Fruit fly (Drosophila melanogaster) whole organism, embryonic: Measurements from ENCODE around the gene CG34348.

Source experiments
- Bgb ChIP-seq: fragments of 200-800 bp; sonication (Bioruptor generic); IDR thresholded peaks from 2 replicates; pipeline ENCODE4 v1.3.6; 2022; ENCODE audit warnings: missing biosample characterization, missing genetic modification characterization; ENCODE audit not compliant: partially characterized antibody
- CG12659 ChIP-seq: fragments of 200-800 bp; sonication (Bioruptor generic); optimal IDR thresholded peaks from 3 replicates; lab custom pipeline; 2017; ENCODE audit warnings: mild to moderate bottlenecking, missing biosample characterization, missing genetic modification reagents, missing genetic modification characterization
- CG15514 ChIP-seq: fragments of 200-800 bp; sonication (Bioruptor generic); optimal IDR thresholded peaks from 3 replicates; lab custom pipeline; 2017; ENCODE audit warnings: missing biosample characterization, missing genetic modification characterization, mild to moderate bottlenecking, moderate library complexity, missing genetic modification reagents
- CG1647 ChIP-seq: fragments of 200-800 bp; sonication (Bioruptor generic); optimal IDR thresholded peaks from 3 replicates; lab custom pipeline; 2016; ENCODE audit warnings: missing biosample characterization, missing genetic modification characterization
- CG16813 ChIP-seq: fragments of 200-800 bp; sonication (Bioruptor generic); IDR thresholded peaks from 3 replicates; pipeline ENCODE4 v1.3.6; 2022; ENCODE audit warnings: missing biosample characterization, missing genetic modification characterization; ENCODE audit not compliant: partially characterized antibody
- CG2199 ChIP-seq: fragments of 200-800 bp; sonication (Bioruptor generic); IDR thresholded peaks from 3 replicates; pipeline ENCODE4 v1.3.6; 2022; ENCODE audit warnings: missing biosample characterization, missing genetic modification characterization
- CG4617 ChIP-seq: fragments of 200-800 bp; sonication (Bioruptor generic); optimal IDR thresholded peaks from 3 replicates; lab custom pipeline; 2016; ENCODE audit warnings: missing biosample characterization, missing genetic modification characterization, borderline replicate concordance
- CG6791 ChIP-seq: fragments of 200-800 bp; sonication (Bioruptor generic); IDR thresholded peaks from 3 replicates; pipeline ENCODE4 v1.3.6; 2022; ENCODE audit warnings: missing biosample characterization, missing genetic modification characterization; ENCODE audit not compliant: partially characterized antibody
- CG7963 ChIP-seq: fragments of 200-800 bp; sonication (Bioruptor generic); IDR thresholded peaks from 3 replicates; pipeline ENCODE4 v1.3.6; 2022; ENCODE audit warnings: missing biosample characterization, missing genetic modification characterization; ENCODE audit not compliant: partially characterized antibody
- CG8290 ChIP-seq, 3 experiments: fragments of 200-800 bp; sonication (Bioruptor generic); optimal IDR thresholded peaks; 2 replicates each; lab custom pipeline; 2016 to 2019; ENCODE audit warnings: missing biosample characterization in 3 of 3, missing genetic modification characterization in 3 of 3, mild to moderate bottlenecking in 2 of 3, moderate library complexity in 1 of 3
- CG8359 ChIP-seq: fragments of 200-800 bp; sonication (Bioruptor generic); optimal IDR thresholded peaks from 2 replicates; lab custom pipeline; 2017; ENCODE audit warnings: missing biosample characterization, mild to moderate bottlenecking, missing genetic modification characterization, borderline replicate concordance
- CG8944 ChIP-seq: fragments of 200-800 bp; sonication (Bioruptor generic); optimal IDR thresholded peaks from 3 replicates; lab custom pipeline; 2016; ENCODE audit warnings: missing biosample characterization, missing genetic modification characterization
- Deaf1 ChIP-seq: fragments of 200-800 bp; optimal IDR thresholded peaks from 3 replicates; lab custom pipeline; 2019; ENCODE audit warnings: missing biosample characterization, mild to moderate bottlenecking, missing genetic modification characterization, moderate library complexity
- Eip74EF ChIP-seq, 2 experiments: fragments of 200-800 bp in 1 of 2; fragments of >200 bp in 1 of 2; sonication (Bioruptor generic) in 1 of 2; optimal IDR thresholded peaks; 2 replicates each; lab custom pipeline; 2017 to 2019; ENCODE audit warnings: missing biosample characterization in 2 of 2, missing genetic modification characterization in 2 of 2, mild to moderate bottlenecking in 1 of 2, moderate library complexity in 1 of 2
- HLH54F ChIP-seq: fragments of 200-800 bp; sonication (Bioruptor generic); optimal IDR thresholded peaks from 3 replicates; lab custom pipeline; 2016; ENCODE audit warnings: missing biosample characterization, missing genetic modification characterization
- Hr51 ChIP-seq, 2 experiments: fragments of 200-800 bp; sonication (Bioruptor generic); optimal IDR thresholded peaks; 2 replicates in 1 of 2; 3 replicates in 1 of 2; lab custom pipeline; 2016 to 2018; ENCODE audit warnings: missing biosample characterization in 2 of 2, missing genetic modification characterization in 2 of 2, mild to moderate bottlenecking in 1 of 2, moderate library complexity in 1 of 2
- Med ChIP-seq: fragments of 200-800 bp; sonication (Bioruptor generic); peaks from one replicate; lab custom pipeline; 2016; ENCODE audit warnings: missing biosample characterization, missing genetic modification characterization, mild to moderate bottlenecking, inconsistent platforms, moderate library complexity
- Myb ChIP-seq: fragments of 200-800 bp; sonication (Bioruptor generic); optimal IDR thresholded peaks from 2 replicates; lab custom pipeline; 2016; ENCODE audit warnings: missing biosample characterization, missing genetic modification characterization
- Opbp ChIP-seq: fragments of 200-800 bp; sonication (Bioruptor generic); IDR thresholded peaks from 3 replicates; pipeline ENCODE4 v1.3.6; 2022; ENCODE audit warnings: missing biosample characterization, missing genetic modification characterization; ENCODE audit not compliant: partially characterized antibody
- Taf1 ChIP-seq: fragments of 200-800 bp; sonication (Bioruptor generic); IDR thresholded peaks from 2 replicates; pipeline ENCODE4 v1.3.6; 2022; ENCODE audit warnings: missing biosample characterization, missing genetic modification characterization
- cas ChIP-seq: fragments of 200-800 bp; sonication (Bioruptor generic); IDR thresholded peaks from 2 replicates; pipeline ENCODE4 v1.3.6; 2022; ENCODE audit warnings: missing biosample characterization, missing genetic modification characterization
- croc ChIP-seq: fragments of 200-800 bp; sonication (Bioruptor generic); conservative IDR thresholded peaks from 3 replicates; pipeline ENCODE4 v1.3.6; 2022; ENCODE audit warnings: missing biosample characterization, missing genetic modification characterization
- disco-r ChIP-seq: fragments of 200-800 bp; sonication (Bioruptor generic); optimal IDR thresholded peaks from 2 replicates; lab custom pipeline; 2016; ENCODE audit warnings: missing biosample characterization, missing genetic modification characterization
- jumu ChIP-seq: fragments of 200-800 bp; sonication (Bioruptor generic); optimal IDR thresholded peaks from 3 replicates; lab custom pipeline; 2016; ENCODE audit warnings: missing biosample characterization, missing genetic modification characterization
- klu ChIP-seq: fragments of 200-800 bp; sonication (Bioruptor generic); IDR thresholded peaks from 2 replicates; pipeline ENCODE4 v1.3.6; 2022; ENCODE audit warnings: missing biosample characterization, missing genetic modification characterization
- kni ChIP-seq: fragments of 200-800 bp; sonication (Bioruptor generic); optimal IDR thresholded peaks from 3 replicates; lab custom pipeline; 2017; ENCODE audit warnings: mild to moderate bottlenecking, missing biosample characterization, missing genetic modification reagents, missing genetic modification characterization
- lilli ChIP-seq: fragments of 200-800 bp; sonication (Bioruptor generic); optimal IDR thresholded peaks from 3 replicates; lab custom pipeline; 2016; ENCODE audit warnings: missing biosample characterization, missing genetic modification characterization
- lov ChIP-seq, 2 experiments: fragments of 200-800 bp in 1 of 2; fragments of >200 bp in 1 of 2; sonication (Bioruptor generic) in 1 of 2; IDR thresholded peaks in 1 of 2; optimal IDR thresholded peaks in 1 of 2; 2 replicates in 1 of 2; 3 replicates in 1 of 2; pipeline versions ENCODE4 v1.3.6 to Lab custom; 2017 to 2022; ENCODE audit warnings: missing biosample characterization in 1 of 2, missing genetic modification characterization in 1 of 2
- mld ChIP-seq: fragments of 200-800 bp; sonication (Bioruptor generic); IDR thresholded peaks from 3 replicates; pipeline ENCODE4 v1.3.6; 2022; ENCODE audit warnings: missing biosample characterization, missing genetic modification characterization; ENCODE audit not compliant: partially characterized antibody
- nerfin-2 ChIP-seq: fragments of 200-800 bp; sonication (Bioruptor generic); IDR thresholded peaks from 2 replicates; pipeline ENCODE4 v1.3.6; 2022; ENCODE audit warnings: missing biosample characterization, missing genetic modification characterization; ENCODE audit not compliant: partially characterized antibody
- nmo ChIP-seq: fragments of 200-800 bp; sonication (Bioruptor generic); optimal IDR thresholded peaks from 2 replicates; lab custom pipeline; 2018; ENCODE audit warnings: missing biosample characterization, mild to moderate bottlenecking, missing genetic modification characterization, moderate library complexity
- pan ChIP-seq, 4 experiments: fragments of >200 bp in 3 of 4; fragments of 200-800 bp in 1 of 4; sonication (Bioruptor generic) in 1 of 4; optimal IDR thresholded peaks in 3 of 4; IDR thresholded peaks in 1 of 4; 2 replicates each; pipeline versions ENCODE4 v1.3.6 to Lab custom; 2017 to 2022; ENCODE audit warnings: missing biosample characterization in 2 of 4, missing genetic modification characterization in 2 of 4, mixed read lengths in 1 of 4
- slou ChIP-seq: fragments of 200-800 bp; sonication (Bioruptor generic); optimal IDR thresholded peaks from 3 replicates; lab custom pipeline; 2016; ENCODE audit warnings: missing biosample characterization, missing genetic modification characterization
- trh ChIP-seq: fragments of 200-800 bp; sonication (Bioruptor generic); optimal IDR thresholded peaks from 2 replicates; lab custom pipeline; 2016; ENCODE audit warnings: missing biosample characterization, missing genetic modification characterization
- tx ChIP-seq: fragments of 200-800 bp; sonication (Bioruptor generic); optimal IDR thresholded peaks from 2 replicates; lab custom pipeline; 2016; ENCODE audit warnings: missing biosample characterization, missing genetic modification characterization
- unc-4 ChIP-seq: fragments of 200-800 bp; sonication (Bioruptor generic); IDR thresholded peaks from 2 replicates; pipeline ENCODE4 v1.3.6; 2022; ENCODE audit warnings: missing biosample characterization, missing genetic modification characterization; ENCODE audit not compliant: partially characterized antibody
- wor ChIP-seq: fragments of 200-800 bp; sonication (Bioruptor generic); IDR thresholded peaks from 2 replicates; pipeline ENCODE4 v1.3.6; 2022; ENCODE audit warnings: missing biosample characterization, missing genetic modification characterization
- zfh2 ChIP-seq: fragments of 200-800 bp; sonication (Bioruptor generic); optimal IDR thresholded peaks from 2 replicates; lab custom pipeline; 2016; ENCODE audit warnings: missing biosample characterization, missing genetic modification characterization

Gene CG34348

DNA sequence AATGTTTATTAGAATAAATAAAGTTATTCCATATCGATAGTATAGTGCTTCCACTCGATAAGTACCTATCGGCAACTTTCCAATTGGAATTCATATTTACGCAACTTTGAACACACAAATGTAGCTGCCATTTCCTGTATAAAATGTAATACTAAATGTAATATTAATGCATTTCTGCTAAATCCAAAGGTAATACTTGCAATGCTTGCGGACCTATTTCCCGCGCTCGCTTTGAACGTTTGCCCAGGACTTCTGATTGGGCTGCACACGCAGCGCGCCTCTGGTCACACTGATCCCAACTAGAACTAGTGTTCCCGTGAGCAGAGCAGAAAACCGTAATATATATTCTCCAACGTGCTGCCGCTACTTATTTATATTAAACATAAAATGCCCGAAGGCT is 29.7 kb downstream of the CG34348 start, which contains the start of gene dlg1 (continued):
- TF ChIP-seq Bgb (GFP tag; lab: Robert Waterston, UW) = peak; percentile 65
- TF ChIP-seq CG15514 (GFP tag; lab: Kevin White, UChicago) = peak; percentile 97
- peak; percentile 50; the same call in 1 of the 3 replicates for TF ChIP-seq mld (GFP tag; lab: Robert Waterston, UW)
- TF ChIP-seq disco-r (GFP tag; lab: Kevin White, UChicago) = no peak
- TF ChIP-seq CG8944 (GFP tag; lab: Kevin White, UChicago) = no peak
- TF ChIP-seq nmo (GFP tag; lab: Kevin White, UChicago) = no peak
- TF ChIP-seq slou (GFP tag; lab: Kevin White, UChicago) = no peak
- no peak for TF ChIP-seq CG2199 (GFP tag; lab: Robert Waterston, UW)
- TF ChIP-seq tx = no peak
- no peak for TF ChIP-seq CG8290 (GFP tag; optimal IDR thresholded peaks at IDR 0.05; lab: Kevin White, UChicago)
- no peak for TF ChIP-seq CG8290 (tag; optimal IDR thresholded peaks at IDR 0.05; lab: Kevin White, UChicago)
- no peak for TF ChIP-seq zfh2 (GFP tag; lab: Kevin White, UChicago)
- TF ChIP-seq trh (GFP tag; lab: Kevin White, UChicago) = no peak
- TF ChIP-seq Deaf1 (tag; lab: Kevin White, UChicago) = no peak
- TF ChIP-seq CG16813 (GFP tag; lab: Robert Waterston, UW) = peak; percentile 67
- no peak for TF ChIP-seq kni (GFP tag; lab: Kevin White, UChicago)
- TF ChIP-seq CG6791 (GFP tag; lab: Robert Waterston, UW) = peak; percentile 49; the same call in 1 of the 3 replicates
- TF ChIP-seq CG1647 = no peak
- peak; percentile 77 for TF ChIP-seq Med (GFP tag; lab: Kevin White, UChicago)
- TF ChIP-seq lov (optimal IDR thresholded peaks at IDR 0.05; lab: Kevin White, UChicago) = no peak
- TF ChIP-seq lov (GFP tag; IDR thresholded peaks at IDR 0.05; lab: Robert Waterston, UW) = no peak
- no peak for TF ChIP-seq Hr51 (GFP tag; optimal IDR thresholded peaks at IDR 0.05; lab: Kevin White, UChicago)
- peak; percentile 8 for TF ChIP-seq lilli
- no peak for TF ChIP-seq cas (GFP tag; lab: Robert Waterston, UW)
- no peak for TF ChIP-seq klu (GFP tag; lab: Robert Waterston, UW)
- peak; percentile 25 for TF ChIP-seq CG12659 (GFP tag; lab: Kevin White, UChicago)
- TF ChIP-seq unc-4 (GFP tag; lab: Robert Waterston, UW) = peak; percentile 70
- peak; percentile 54; the same call in 1 of the 3 replicates for TF ChIP-seq Opbp (GFP tag; lab: Robert Waterston, UW)
- TF ChIP-seq CG4617 = no peak
- 0 out of 3 replicates have a peak, but pooled peaks have one; percentile 6 for TF ChIP-seq CG7963
- TF ChIP-seq jumu (GFP tag; lab: Kevin White, UChicago) = no peak
- TF ChIP-seq Eip74EF (GFP tag; optimal IDR thresholded peaks at IDR 0.05; lab: Kevin White, UChicago) = no peak
- TF ChIP-seq HLH54F (GFP tag; lab: Kevin White, UChicago) = no peak
- peak; percentile 49; the same call in 1 of the 2 replicates for TF ChIP-seq nerfin-2 (GFP tag; lab: Robert Waterston, UW)
- no peak for TF ChIP-seq croc
- no peak for TF ChIP-seq Myb (GFP tag; lab: Kevin White, UChicago)
- no peak for TF ChIP-seq pan (optimal IDR thresholded peaks at IDR 0.05; lab: Kevin White, UChicago)
- no peak for TF ChIP-seq pan (GFP tag; optimal IDR thresholded peaks at IDR 0.05 in 1 of 2, IDR thresholded peaks at IDR 0.05 in 1 of 2)
- no peak for TF ChIP-seq CG8359 (GFP tag; lab: Kevin White, UChicago)
- TF ChIP-seq wor (GFP tag; lab: Robert Waterston, UW) = no peak
- no peak for TF ChIP-seq Taf1 (GFP tag; lab: Robert Waterston, UW)
